Worm (Caenorhabditis elegans) whole organism, L1 larva: Measurements from ENCODE around the gene ncx-6.

Source experiments
- C16A3.4 ChIP-seq: fragments of 150-350 bp; optimal IDR thresholded peaks from 2 replicates; lab custom pipeline; 2014; ENCODE audit warnings: missing biosample characterization, missing genetic modification characterization
- ama-1 ChIP-seq: fragments of 150-350 bp; optimal IDR thresholded peaks from 2 replicates; lab custom pipeline; 2014
- egl-27 ChIP-seq, 2 experiments: fragments of 150-350 bp in 1 of 2; sonication (generic microtip); optimal IDR thresholded peaks; 3 replicates each; lab custom pipeline; 2017 to 2018; ENCODE audit warnings: missing biosample characterization in 2 of 2, missing genetic modification characterization in 2 of 2, missing genetic modification reagents in 2 of 2
- elt-3 ChIP-seq, 6 experiments: fragments of 150-350 bp in 1 of 6; sonication (generic microtip); optimal IDR thresholded peaks; 2 replicates each; lab custom pipeline; 2017 to 2018; ENCODE audit warnings: missing biosample characterization in 6 of 6, missing genetic modification characterization in 6 of 6, inconsistent platforms in 1 of 6
- fkh-4 ChIP-seq: sonication (generic microtip); optimal IDR thresholded peaks from 2 replicates; lab custom pipeline; 2016; ENCODE audit warnings: missing compliant biosample characterization, missing genetic modification characterization, borderline replicate concordance
- lin-39 ChIP-seq: fragments of 150-350 bp; optimal IDR thresholded peaks from 2 replicates; lab custom pipeline; 2014; ENCODE audit warnings: missing biosample characterization, missing genetic modification reagents, missing genetic modification characterization
- mdl-1 ChIP-seq, 2 experiments: fragments of 150-350 bp; optimal IDR thresholded peaks; 2 replicates each; lab custom pipeline; 2014 to 2017; ENCODE audit warnings: missing biosample characterization in 2 of 2, missing genetic modification characterization in 2 of 2, inconsistent platforms in 1 of 2
- nhr-77 ChIP-seq: fragments of 150-350 bp; optimal IDR thresholded peaks from 2 replicates; lab custom pipeline; 2014; ENCODE audit warnings: missing biosample characterization, missing genetic modification characterization
- pqm-1 ChIP-seq: sonication (generic microtip); optimal IDR thresholded peaks from 3 replicates; lab custom pipeline; 2017; ENCODE audit warnings: missing biosample characterization, missing genetic modification characterization
- unc-130 ChIP-seq: fragments of 150-350 bp; optimal IDR thresholded peaks from 2 replicates; lab custom pipeline; 2017; ENCODE audit warnings: missing biosample characterization, missing genetic modification characterization, inconsistent platforms
- unc-62 ChIP-seq: fragments of 150-350 bp; optimal IDR thresholded peaks from 2 replicates; lab custom pipeline; 2014; ENCODE audit warnings: missing biosample characterization, missing genetic modification reagents, missing genetic modification characterization

DNA sequence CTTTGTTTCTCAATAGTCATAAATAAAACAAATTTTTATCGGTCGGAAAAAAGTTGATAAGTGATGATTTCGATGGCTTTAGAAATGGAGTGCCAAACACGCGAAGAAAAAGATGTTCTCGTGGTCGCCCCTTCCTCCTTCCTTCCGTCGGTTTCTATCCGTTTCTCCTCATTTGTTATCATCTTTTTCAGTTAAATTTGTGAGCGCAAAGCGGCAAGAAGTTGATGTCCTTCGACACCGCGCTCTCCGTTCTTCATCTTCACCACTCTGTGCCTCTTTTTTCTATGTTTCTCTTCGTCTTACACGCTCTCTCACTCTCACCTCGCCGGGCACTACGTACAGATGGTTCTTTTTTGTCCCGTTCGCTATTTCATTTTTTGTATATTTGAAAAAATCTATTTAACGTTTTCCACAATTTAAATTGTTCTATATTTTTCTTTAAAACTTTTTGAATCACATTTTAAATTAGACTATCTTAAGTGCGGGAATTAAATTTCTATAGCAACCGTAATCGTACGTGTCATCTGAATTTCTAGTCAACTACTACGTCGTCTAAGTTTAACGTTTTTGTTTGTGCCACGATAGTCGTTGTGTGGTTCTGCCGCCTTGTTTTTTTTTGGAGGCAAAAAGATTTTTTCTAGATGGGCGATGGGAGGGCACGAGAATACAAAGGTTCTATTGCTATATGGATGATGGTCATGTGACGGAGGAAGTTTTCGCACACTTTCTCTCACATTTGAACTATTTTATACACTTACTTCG lies 14.9 kb downstream of the ncx-6 start:
- TF ChIP-seq unc-62: no peak
- TF ChIP-seq pqm-1 (tag; lab: Kevin White, UChicago): no peak
- TF ChIP-seq C16A3.4: no peak
- peak in 1 of 2 experiments; percentile 19 for TF ChIP-seq mdl-1 (tag; optimal IDR thresholded peaks at IDR 0.05; lab: Kevin White, UChicago)
- no peak for TF ChIP-seq fkh-4 (tag; lab: Kevin White, UChicago)
- no peak for TF ChIP-seq lin-39
- no peak for TF ChIP-seq ama-1 (lab: Kevin White, UChicago)
- no peak for TF ChIP-seq nhr-77 (tag; lab: Kevin White, UChicago)
- TF ChIP-seq elt-3 (tag; optimal IDR thresholded peaks at IDR 0.05; lab: Kevin White, UChicago): peak in 1 of 6 experiments; percentile 43
- no peak for TF ChIP-seq egl-27 (tag; optimal IDR thresholded peaks at IDR 0.05; lab: Kevin White, UChicago)
- no peak for TF ChIP-seq unc-130 (tag; lab: Kevin White, UChicago)
